Worm (Caenorhabditis elegans) whole organism, L3 larva: Measurements from ENCODE around the gene R193.2.

ENCODE experiments used
- ama-1 ChIP-seq: fragments of 150-350 bp; optimal IDR thresholded peaks from 2 replicates; lab custom pipeline; 2018
- ceh-28 ChIP-seq: fragments of 150-350 bp; optimal IDR thresholded peaks from 2 replicates; lab custom pipeline; 2014; ENCODE audit warnings: missing biosample characterization, missing genetic modification reagents, missing genetic modification characterization
- egl-27 ChIP-seq: sonication (generic microtip); optimal IDR thresholded peaks from 4 replicates; lab custom pipeline; 2017; ENCODE audit warnings: missing biosample characterization, missing genetic modification reagents, missing genetic modification characterization
- fos-1 ChIP-seq: fragments of 150-350 bp; optimal IDR thresholded peaks from 2 replicates; lab custom pipeline; 2014; ENCODE audit warnings: missing biosample characterization, missing genetic modification characterization
- nhr-76 ChIP-seq: fragments of 150-350 bp; sonication (generic microtip); optimal IDR thresholded peaks from 5 replicates; lab custom pipeline; 2014; ENCODE audit warnings: missing biosample characterization, missing genetic modification characterization
- pha-4 ChIP-seq: fragments of 150-350 bp; optimal IDR thresholded peaks from 2 replicates; lab custom pipeline; 2014; ENCODE audit warnings: missing biosample characterization, missing genetic modification reagents, missing genetic modification characterization
- pqm-1 ChIP-seq: fragments of 150-350 bp; optimal IDR thresholded peaks from 2 replicates; lab custom pipeline; 2017; ENCODE audit warnings: missing biosample characterization, missing genetic modification characterization, inconsistent platforms
- sea-2 ChIP-seq: fragments of 150-350 bp; sonication (generic microtip); optimal IDR thresholded peaks from 4 replicates; lab custom pipeline; 2014; ENCODE audit warnings: missing biosample characterization, missing genetic modification reagents, missing genetic modification characterization
- unc-39 ChIP-seq: sonication (generic microtip); optimal IDR thresholded peaks from 4 replicates; lab custom pipeline; 2017; ENCODE audit warnings: missing biosample characterization, missing genetic modification characterization
- unc-62 ChIP-seq: fragments of 150-350 bp; sonication (generic microtip); optimal IDR thresholded peaks from 4 replicates; lab custom pipeline; 2014; ENCODE audit warnings: missing biosample characterization, missing genetic modification reagents, missing genetic modification characterization
- zag-1 ChIP-seq: fragments of 150-350 bp; optimal IDR thresholded peaks from 2 replicates; lab custom pipeline; 2014; ENCODE audit warnings: missing biosample characterization, missing genetic modification characterization

ce11 chrX:1192848-1193247 is 44.5 kb upstream of the R193.2 start, which contains the start of gene T13G4.1:
- TF ChIP-seq pqm-1 (tag; lab: Kevin White, UChicago) (no peak), ama-1 (lab: Kevin White, UChicago) (no peak), egl-27 (tag; lab: Kevin White, UChicago) (no peak), sea-2 (GFP tag; lab: Kevin White, UChicago) (no peak), unc-39 (no peak), nhr-76 (tag; lab: Kevin White, UChicago) (no peak), unc-62 (GFP tag; lab: Kevin White, UChicago) (no peak), ceh-28 (tag; lab: Kevin White, UChicago) (no peak), zag-1 (no peak), fos-1 (tag; lab: Kevin White, UChicago) (no peak), pha-4 (no peak)
